Fruit fly (Drosophila melanogaster): ENCODE results near the gene GIIIspla2.
A peak's percentile ranks its signal among the peaks of the same experiment; 100 is the strongest.

DNA sequence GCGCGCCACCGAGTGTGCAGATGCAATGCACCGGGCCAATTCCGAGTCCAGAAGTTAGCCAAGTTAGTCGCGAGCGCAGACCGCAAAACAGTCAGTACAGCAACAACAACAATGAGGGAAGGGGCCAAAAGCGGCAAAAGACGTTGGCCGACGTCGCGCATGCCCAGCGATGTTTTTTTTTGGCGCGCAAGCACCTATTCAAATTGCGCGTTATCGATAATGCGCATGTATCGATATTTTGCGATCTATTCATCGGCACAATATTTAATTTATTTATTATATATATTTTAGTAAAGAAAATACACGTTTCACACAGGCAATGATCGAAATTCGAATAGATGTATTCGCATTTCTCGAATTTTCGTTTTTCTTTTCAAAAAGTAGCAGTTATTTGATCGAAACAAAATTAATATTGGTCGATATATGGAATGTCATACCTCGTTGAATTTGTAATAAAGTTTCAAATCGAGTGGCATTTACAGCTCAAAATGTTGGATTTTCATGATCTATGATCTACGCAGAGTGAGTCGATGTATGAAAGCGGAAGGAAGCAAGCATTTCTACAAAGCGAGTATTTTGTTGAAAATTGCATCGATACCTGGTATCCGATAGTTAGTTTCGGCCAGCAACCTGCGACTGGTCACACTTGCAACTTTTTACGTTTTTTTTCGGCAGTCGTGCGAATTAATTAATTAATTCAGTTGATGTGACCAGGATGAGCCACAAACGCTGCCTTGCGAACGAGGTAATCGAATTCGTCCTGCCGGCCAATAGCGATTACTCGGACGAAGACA lies 28.0 kb upstream of the GIIIspla2 start, which contains the start of gene CG2116:
- TF ChIP-seq CG11617 (GFP tag; optimal IDR thresholded peaks at IDR 0.05) (no peak), CG7101 (tag; optimal IDR thresholded peaks at IDR 0.05) (peak; percentile 7), toe (GFP tag; optimal IDR thresholded peaks at IDR 0.05) (peak; percentile 8), CG1620 (GFP tag; optimal IDR thresholded peaks at IDR 0.05) (peak; percentile 24), cnc (optimal IDR thresholded peaks at IDR 0.05) (no peak), ovo (GFP tag; optimal IDR thresholded peaks at IDR 0.05) (no peak), CG5204 (GFP tag; optimal IDR thresholded peaks at IDR 0.05) (no peak), cic (GFP tag; optimal IDR thresholded peaks at IDR 0.05) (no peak), pad (GFP tag; optimal IDR thresholded peaks at IDR 0.05) (peak; percentile 25)
